Fruit fly (Drosophila melanogaster) whole organism, embryonic: ENCODE results near the gene Jon66Cii.

Source experiments
- BtbVII ChIP-seq: fragments of 200-800 bp; sonication (Bioruptor generic); optimal IDR thresholded peaks from 3 replicates; lab custom pipeline; 2017; ENCODE audit warnings: missing biosample characterization, mild to moderate bottlenecking, missing genetic modification characterization
- CG10462 ChIP-seq: fragments of 200-800 bp; sonication (Bioruptor generic); optimal IDR thresholded peaks from 2 replicates; lab custom pipeline; 2016; ENCODE audit warnings: missing biosample characterization, missing genetic modification characterization
- CG11696 ChIP-seq: fragments of 200-800 bp; sonication (Bioruptor generic); IDR thresholded peaks from 2 replicates; pipeline ENCODE4 v1.3.6; 2022; ENCODE audit warnings: missing biosample characterization, missing genetic modification characterization
- CG12769 ChIP-seq: fragments of 200-800 bp; sonication (Bioruptor generic); optimal IDR thresholded peaks from 2 replicates; lab custom pipeline; 2019; ENCODE audit warnings: missing biosample characterization, mild to moderate bottlenecking, missing genetic modification characterization, moderate library complexity
- CG13123 ChIP-seq: fragments of 200-800 bp; sonication (Bioruptor generic); optimal IDR thresholded peaks from 2 replicates; lab custom pipeline; 2016; ENCODE audit warnings: missing biosample characterization, missing genetic modification characterization
- CG14014 ChIP-seq: fragments of 200-800 bp; sonication (Bioruptor generic); IDR thresholded peaks from 2 replicates; pipeline ENCODE4 v1.3.6; 2022; ENCODE audit warnings: missing biosample characterization, missing genetic modification characterization
- CG14050 ChIP-seq: fragments of 200-800 bp; sonication (Bioruptor generic); IDR thresholded peaks from 3 replicates; pipeline ENCODE4 v1.3.6; 2022; ENCODE audit warnings: missing biosample characterization, missing genetic modification characterization
- CG15479 ChIP-seq: fragments of 200-800 bp; sonication (Bioruptor generic); optimal IDR thresholded peaks from 3 replicates; lab custom pipeline; 2019; ENCODE audit warnings: missing biosample characterization, mild to moderate bottlenecking, missing genetic modification characterization, moderate library complexity
- CG15601 ChIP-seq: fragments of 200-800 bp; sonication (Bioruptor generic); optimal IDR thresholded peaks from 3 replicates; lab custom pipeline; 2019; ENCODE audit warnings: missing biosample characterization, mild to moderate bottlenecking, missing genetic modification characterization, moderate library complexity
- CG15696 ChIP-seq: fragments of 200-800 bp; sonication (Bioruptor generic); optimal IDR thresholded peaks from 2 replicates; lab custom pipeline; 2019; ENCODE audit warnings: missing biosample characterization, mild to moderate bottlenecking, missing genetic modification characterization, moderate library complexity
- CG1603 ChIP-seq: fragments of 200-800 bp; sonication (Bioruptor generic); optimal IDR thresholded peaks from 2 replicates; lab custom pipeline; 2019; ENCODE audit warnings: missing biosample characterization, mild to moderate bottlenecking, missing genetic modification characterization, moderate library complexity
- CG18619 ChIP-seq: fragments of 200-800 bp; sonication (Bioruptor generic); optimal IDR thresholded peaks from 3 replicates; lab custom pipeline; 2017; ENCODE audit warnings: missing biosample characterization, mild to moderate bottlenecking, missing genetic modification characterization
- CG2712 ChIP-seq: fragments of 200-800 bp; optimal IDR thresholded peaks from 3 replicates; lab custom pipeline; 2019; ENCODE audit warnings: missing biosample characterization, mild to moderate bottlenecking, missing genetic modification characterization, moderate library complexity
- CG2875 ChIP-seq: fragments of 200-800 bp; sonication (Bioruptor generic); optimal IDR thresholded peaks from 2 replicates; lab custom pipeline; 2017; ENCODE audit warnings: missing biosample characterization, mild to moderate bottlenecking, missing genetic modification characterization, missing genetic modification reagents
- CG3065 ChIP-seq: fragments of 200-800 bp; sonication (Bioruptor generic); optimal IDR thresholded peaks from 2 replicates; lab custom pipeline; 2016; ENCODE audit warnings: missing biosample characterization, missing genetic modification characterization
- CG32767 ChIP-seq: fragments of 200-800 bp; sonication (Bioruptor generic); IDR thresholded peaks from 2 replicates; pipeline ENCODE4 v1.3.6; 2022; ENCODE audit warnings: missing biosample characterization, missing genetic modification characterization
- CG3407 ChIP-seq: fragments of 200-800 bp; sonication (Bioruptor generic); optimal IDR thresholded peaks from 2 replicates; lab custom pipeline; 2018; ENCODE audit warnings: missing biosample characterization, mild to moderate bottlenecking, missing genetic modification characterization
- CG4617 ChIP-seq: fragments of 200-800 bp; sonication (Bioruptor generic); optimal IDR thresholded peaks from 3 replicates; lab custom pipeline; 2016; ENCODE audit warnings: missing biosample characterization, missing genetic modification characterization, borderline replicate concordance
- CG5180 ChIP-seq: fragments of 200-800 bp; sonication (Bioruptor generic); optimal IDR thresholded peaks from 3 replicates; lab custom pipeline; 2017; ENCODE audit warnings: missing biosample characterization, missing genetic modification characterization, mild to moderate bottlenecking, moderate library complexity, missing genetic modification reagents
- CG7987 ChIP-seq: fragments of 200-800 bp; sonication (Bioruptor generic); optimal IDR thresholded peaks from 2 replicates; lab custom pipeline; 2018; ENCODE audit warnings: missing biosample characterization, mild to moderate bottlenecking, missing genetic modification characterization, moderate library complexity
- CG8388 ChIP-seq: fragments of 200-800 bp; sonication (Bioruptor generic); optimal IDR thresholded peaks from 2 replicates; lab custom pipeline; 2019; ENCODE audit warnings: missing biosample characterization, mild to moderate bottlenecking, missing genetic modification characterization, moderate library complexity
- CG9727 ChIP-seq: fragments of 200-800 bp; sonication (Bioruptor generic); optimal IDR thresholded peaks from 3 replicates; lab custom pipeline; 2017; ENCODE audit warnings: missing biosample characterization, mild to moderate bottlenecking, missing genetic modification characterization
- CG9797 ChIP-seq: fragments of 200-800 bp; sonication (Bioruptor generic); optimal IDR thresholded peaks from 3 replicates; lab custom pipeline; 2018; ENCODE audit warnings: missing biosample characterization, mild to moderate bottlenecking, missing genetic modification characterization
- CoRest ChIP-seq: fragments of 200-800 bp; sonication (Bioruptor generic); optimal IDR thresholded peaks from 3 replicates; lab custom pipeline; 2018; ENCODE audit warnings: missing biosample characterization, mild to moderate bottlenecking, missing genetic modification characterization, moderate library complexity
- Dp ChIP-seq: fragments of 200-800 bp; sonication (Bioruptor generic); optimal IDR thresholded peaks from 2 replicates; lab custom pipeline; 2018; ENCODE audit warnings: missing biosample characterization, mild to moderate bottlenecking, missing genetic modification characterization, moderate library complexity
- Elba2 ChIP-seq: fragments of 200-800 bp; sonication (Bioruptor generic); optimal IDR thresholded peaks from 3 replicates; lab custom pipeline; 2016; ENCODE audit warnings: missing biosample characterization, missing genetic modification characterization
- Ets65A ChIP-seq: fragments of 200-800 bp; sonication (Bioruptor generic); peaks from one replicate; lab custom pipeline; 2016; ENCODE audit warnings: missing biosample characterization, missing genetic modification characterization
- HmgD ChIP-seq: fragments of 200-800 bp; sonication (Bioruptor generic); optimal IDR thresholded peaks from 3 replicates; lab custom pipeline; 2016; ENCODE audit warnings: missing biosample characterization, missing genetic modification characterization
- Hr3 ChIP-seq: fragments of 200-800 bp; sonication (Bioruptor generic); optimal IDR thresholded peaks from 3 replicates; lab custom pipeline; 2016; ENCODE audit warnings: missing biosample characterization, missing genetic modification characterization
- Meics ChIP-seq: fragments of 200-800 bp; sonication (Bioruptor generic); optimal IDR thresholded peaks from 2 replicates; lab custom pipeline; 2017; ENCODE audit warnings: missing biosample characterization, mild to moderate bottlenecking, missing genetic modification characterization
- Myb ChIP-seq: fragments of 200-800 bp; sonication (Bioruptor generic); optimal IDR thresholded peaks from 2 replicates; lab custom pipeline; 2016; ENCODE audit warnings: missing biosample characterization, missing genetic modification characterization
- ac ChIP-seq: fragments of 200-800 bp; sonication (Bioruptor generic); optimal IDR thresholded peaks from 3 replicates; lab custom pipeline; 2017; ENCODE audit warnings: missing biosample characterization, mild to moderate bottlenecking, missing genetic modification characterization
- bbx ChIP-seq: fragments of 200-800 bp; sonication (Bioruptor generic); IDR thresholded peaks from 2 replicates; pipeline ENCODE4 v1.3.6; 2022; ENCODE audit warnings: missing biosample characterization, missing genetic modification characterization; ENCODE audit not compliant: partially characterized antibody
- cad ChIP-seq: fragments of >200 bp; optimal IDR thresholded peaks from 2 replicates; lab custom pipeline; 2017; ENCODE audit warnings: missing biosample characterization, missing genetic modification characterization
- caup ChIP-seq: fragments of 200-800 bp; sonication (Bioruptor generic); optimal IDR thresholded peaks from 3 replicates; lab custom pipeline; 2017; ENCODE audit warnings: missing biosample characterization, mild to moderate bottlenecking, missing genetic modification characterization, moderate library complexity; ENCODE audit not compliant: severe bottlenecking
- ci ChIP-seq: fragments of 200-800 bp; sonication (Bioruptor generic); IDR thresholded peaks from 3 replicates; pipeline ENCODE4 v1.3.6; 2022; ENCODE audit warnings: missing biosample characterization, missing genetic modification characterization
- croc ChIP-seq: fragments of 200-800 bp; sonication (Bioruptor generic); conservative IDR thresholded peaks from 3 replicates; pipeline ENCODE4 v1.3.6; 2022; ENCODE audit warnings: missing biosample characterization, missing genetic modification characterization
- disco-r ChIP-seq: fragments of 200-800 bp; sonication (Bioruptor generic); optimal IDR thresholded peaks from 2 replicates; lab custom pipeline; 2016; ENCODE audit warnings: missing biosample characterization, missing genetic modification characterization
- dmrt11E ChIP-seq: fragments of 200-800 bp; sonication (Bioruptor generic); optimal IDR thresholded peaks from 3 replicates; lab custom pipeline; 2018; ENCODE audit warnings: missing biosample characterization, mild to moderate bottlenecking, missing genetic modification characterization, moderate library complexity
- ewg ChIP-seq: fragments of 200-800 bp; sonication (Bioruptor generic); optimal IDR thresholded peaks from 3 replicates; lab custom pipeline; 2017; ENCODE audit warnings: mild to moderate bottlenecking, missing biosample characterization, missing genetic modification reagents, missing genetic modification characterization
- gsb ChIP-seq: fragments of 200-800 bp; sonication (Bioruptor generic); IDR thresholded peaks from 2 replicates; pipeline ENCODE4 v1.3.6; 2022; ENCODE audit warnings: missing biosample characterization, missing genetic modification characterization
- gsb-n ChIP-seq: fragments of 200-800 bp; sonication (Bioruptor generic); optimal IDR thresholded peaks from 3 replicates; lab custom pipeline; 2018; ENCODE audit warnings: missing biosample characterization, mild to moderate bottlenecking, missing genetic modification characterization
- hb ChIP-seq: fragments of 200-800 bp; sonication (Bioruptor generic); IDR thresholded peaks from 3 replicates; pipeline ENCODE4 v1.3.6; 2022; ENCODE audit warnings: missing biosample characterization, missing genetic modification characterization; ENCODE audit not compliant: partially characterized antibody
- hbn ChIP-seq: fragments of 200-800 bp; sonication (Bioruptor generic); IDR thresholded peaks from 2 replicates; pipeline ENCODE4 v1.3.6; 2022; ENCODE audit warnings: missing biosample characterization, missing genetic modification characterization; ENCODE audit not compliant: partially characterized antibody
- lab ChIP-seq: fragments of 200-800 bp; sonication (Bioruptor generic); optimal IDR thresholded peaks from 3 replicates; lab custom pipeline; 2017; ENCODE audit warnings: missing biosample characterization, missing genetic modification characterization, mild to moderate bottlenecking, moderate library complexity, missing genetic modification reagents
- nerfin-2 ChIP-seq: fragments of 200-800 bp; sonication (Bioruptor generic); IDR thresholded peaks from 2 replicates; pipeline ENCODE4 v1.3.6; 2022; ENCODE audit warnings: missing biosample characterization, missing genetic modification characterization; ENCODE audit not compliant: partially characterized antibody
- peb ChIP-seq: fragments of 200-800 bp; sonication (Bioruptor generic); IDR thresholded peaks from 2 replicates; pipeline ENCODE4 v1.3.6; 2022; ENCODE audit warnings: missing biosample characterization, missing genetic modification characterization
- sisA ChIP-seq: fragments of 200-800 bp; sonication (Bioruptor generic); IDR thresholded peaks from 2 replicates; pipeline ENCODE4 v1.3.6; 2022; ENCODE audit warnings: missing biosample characterization, missing genetic modification characterization
- twi ChIP-seq: fragments of 200-800 bp; optimal IDR thresholded peaks from 2 replicates; lab custom pipeline; 2019; ENCODE audit warnings: missing biosample characterization, mild to moderate bottlenecking, missing genetic modification characterization, moderate library complexity
- wdn ChIP-seq: fragments of 200-800 bp; sonication (Bioruptor generic); IDR thresholded peaks from 2 replicates; pipeline ENCODE4 v1.3.6; 2022; ENCODE audit warnings: missing biosample characterization, missing genetic modification characterization
- wek ChIP-seq: fragments of 200-800 bp; sonication (Bioruptor generic); optimal IDR thresholded peaks from 3 replicates; lab custom pipeline; 2018; ENCODE audit warnings: missing biosample characterization, mild to moderate bottlenecking, missing genetic modification characterization, moderate library complexity

The Jon66Cii gene

dm6 chr3L:8379161-8379560, 14.3 kb downstream of the Jon66Cii start (continued):
- TF ChIP-seq disco-r (GFP tag; lab: Kevin White, UChicago) (no peak), ci (GFP tag; lab: Robert Waterston, UW) (peak; percentile 50; the same call in 2 of the 3 replicates), CG12769 (tag; lab: Kevin White, UChicago) (no peak), gsb (GFP tag; lab: Robert Waterston, UW) (no peak), CG3407 (GFP tag; lab: Kevin White, UChicago) (peak; percentile 46), hbn (GFP tag; lab: Robert Waterston, UW) (no peak), croc (GFP tag; lab: Robert Waterston, UW) (no peak), CG5180 (GFP tag; lab: Kevin White, UChicago) (no peak), Elba2 (GFP tag; lab: Kevin White, UChicago) (no peak), hb (GFP tag; lab: Robert Waterston, UW) (no peak), CG15601 (peak; percentile 34), CG9797 (no peak), Myb (GFP tag; lab: Kevin White, UChicago) (no peak), CG3065 (no peak), CG2875 (GFP tag; lab: Kevin White, UChicago) (peak; percentile 39), wek (peak; percentile 36), wdn (GFP tag; lab: Robert Waterston, UW) (no peak), CG14050 (no peak), BtbVII (no peak), CG18619 (GFP tag; lab: Kevin White, UChicago) (no peak), CG2712 (tag; lab: Kevin White, UChicago) (peak; percentile 8), gsb-n (tag; lab: Kevin White, UChicago) (peak; percentile 59), CG7987 (no peak), cad (GFP tag; lab: Kevin White, UChicago) (no peak), HmgD (no peak), CG10462 (GFP tag; lab: Kevin White, UChicago) (no peak), dmrt11E (tag; lab: Kevin White, UChicago) (peak; percentile 38), twi (tag; lab: Kevin White, UChicago) (no peak), CG1603 (tag; lab: Kevin White, UChicago) (peak; percentile 63), Ets65A (no peak), peb (GFP tag; lab: Robert Waterston, UW) (no peak), Dp (no peak), Hr3 (GFP tag; lab: Kevin White, UChicago) (no peak), ac (GFP tag; lab: Kevin White, UChicago) (no peak), CG14014 (GFP tag; lab: Robert Waterston, UW) (no peak), CG8388 (GFP tag; lab: Kevin White, UChicago) (peak; percentile 26), nerfin-2 (GFP tag; lab: Robert Waterston, UW) (no peak), ewg (GFP tag; lab: Kevin White, UChicago) (no peak), CG9727 (GFP tag; lab: Kevin White, UChicago) (no peak), sisA (GFP tag; lab: Robert Waterston, UW) (no peak), CG15696 (tag; lab: Kevin White, UChicago) (no peak), CG13123 (GFP tag; lab: Kevin White, UChicago) (no peak), bbx (no peak), CG32767 (GFP tag; lab: Robert Waterston, UW) (no peak), lab (GFP tag; lab: Kevin White, UChicago) (no peak), Meics (GFP tag; lab: Kevin White, UChicago) (no peak), CG15479 (GFP tag; lab: Kevin White, UChicago) (no peak), CG4617 (GFP tag; lab: Kevin White, UChicago) (no peak), CG11696 (no peak), caup (GFP tag; lab: Kevin White, UChicago) (no peak), CoRest (tag; lab: Kevin White, UChicago) (no peak)
